Worm (Caenorhabditis elegans): Measurements from ENCODE around the gene srw-143.

- TF ChIP-seq nhr-28 (tag; optimal IDR thresholded peaks at IDR 0.05): no peak
- TF ChIP-seq ces-1 (GFP tag; optimal IDR thresholded peaks at IDR 0.05): no peak
- TF ChIP-seq unc-86 (tag; optimal IDR thresholded peaks at IDR 0.05): no peak
- TF ChIP-seq nhr-11 (tag; optimal IDR thresholded peaks at IDR 0.05): no peak
- no peak for TF ChIP-seq ztf-11 (tag; optimal IDR thresholded peaks at IDR 0.05)
- no peak for TF ChIP-seq egl-27 (tag; optimal IDR thresholded peaks at IDR 0.05)
- no peak for TF ChIP-seq hpl-2 (GFP tag; optimal IDR thresholded peaks at IDR 0.05)
- TF ChIP-seq elt-2 (tag; optimal IDR thresholded peaks at IDR 0.05): no peak
- TF ChIP-seq nhr-12 (tag; optimal IDR thresholded peaks at IDR 0.05): no peak
- no peak for TF ChIP-seq ceh-8 (GFP tag; optimal IDR thresholded peaks at IDR 0.05)
- no peak for TF ChIP-seq mep-1 (tag; optimal IDR thresholded peaks at IDR 0.05)
- no peak for TF ChIP-seq tlp-1 (tag; optimal IDR thresholded peaks at IDR 0.05)
- TF ChIP-seq mab-9 (GFP tag; IDR thresholded peaks at IDR 0.05): no peak
These were observed 42.0 kb upstream of the srw-143 start, which contains the start of gene srw-117 for ce11 chrV:2983351-2983750.
